Fruit fly (Drosophila melanogaster): ENCODE results near the gene CG32095.

- no peak for TF ChIP-seq eg (GFP tag; IDR thresholded peaks at IDR 0.05)
- TF ChIP-seq vri (GFP tag; optimal IDR thresholded peaks at IDR 0.05): no peak
- no peak for TF ChIP-seq achi (GFP tag; optimal IDR thresholded peaks at IDR 0.05)
- TF ChIP-seq CG16779 (tag; optimal IDR thresholded peaks at IDR 0.05): no peak
- TF ChIP-seq CG11294 (GFP tag; IDR thresholded peaks at IDR 0.05): no peak
- no peak for TF ChIP-seq CG3032 (tag; optimal IDR thresholded peaks at IDR 0.05)
- TF ChIP-seq Eip75B (GFP tag; optimal IDR thresholded peaks at IDR 0.05): no peak
- no peak for TF ChIP-seq CG34406 (GFP tag; optimal IDR thresholded peaks at IDR 0.05)
- TF ChIP-seq Sox102F (GFP tag; optimal IDR thresholded peaks at IDR 0.05): no peak
- no peak for TF ChIP-seq CG11902 (GFP tag; optimal IDR thresholded peaks at IDR 0.05)
- TF ChIP-seq CG3919 (GFP tag; optimal IDR thresholded peaks at IDR 0.05): no peak
- TF ChIP-seq Hr39 (GFP tag; optimal IDR thresholded peaks at IDR 0.05): no peak
- no peak for TF ChIP-seq CG31627 (GFP tag; optimal IDR thresholded peaks at IDR 0.05)
- no peak for TF ChIP-seq CG4318 (GFP tag; optimal IDR thresholded peaks at IDR 0.05)
Measured at dm6 chr3L:11789773-11790172, 35.8 kb downstream of the CG32095 start, which contains the start of gene Pi3K68D.
